Worm (Caenorhabditis elegans) whole organism, mixed stage, embryonic: Measurements from ENCODE around the gene math-4.

ENCODE experiments used
- ces-1 ChIP-seq: fragments of 150-350 bp; optimal IDR thresholded peaks from 2 replicates; lab custom pipeline; 2014; ENCODE audit warnings: missing biosample characterization, missing genetic modification reagents, missing genetic modification characterization
- nhr-28 ChIP-seq: fragments of 150-350 bp; optimal IDR thresholded peaks from 2 replicates; lab custom pipeline; 2014; ENCODE audit warnings: missing biosample characterization, missing genetic modification characterization

- TF ChIP-seq nhr-28 (tag; lab: Kevin White, UChicago) (no peak), ces-1 (GFP tag; lab: Kevin White, UChicago) (no peak)
Measured at ce11 chrII:1731932-1732331, 50.4 kb downstream of the math-4 start, which contains the start of gene ceh-82.
